Fruit fly (Drosophila melanogaster) whole organism, pupa: ENCODE measurements around the gene Dsor1.

Experiments used
- CG12605 ChIP-seq: fragments of 200-800 bp; sonication (Bioruptor generic); IDR thresholded peaks from 2 replicates; pipeline ENCODE4 v1.3.6; 2022; ENCODE audit warnings: missing biosample characterization, missing genetic modification characterization
- CG13204 ChIP-seq: fragments of 200-800 bp; sonication (Bioruptor generic); optimal IDR thresholded peaks from 2 replicates; lab custom pipeline; 2018; ENCODE audit warnings: missing biosample characterization, mild to moderate bottlenecking, missing genetic modification characterization, moderate library complexity
- CG15710 ChIP-seq: fragments of 200-800 bp; sonication (Bioruptor generic); optimal IDR thresholded peaks from 2 replicates; lab custom pipeline; 2018; ENCODE audit warnings: missing biosample characterization, mild to moderate bottlenecking, missing genetic modification characterization, moderate library complexity
- CG17806 ChIP-seq: fragments of 200-800 bp; sonication (Bioruptor generic); optimal IDR thresholded peaks from 2 replicates; lab custom pipeline; 2018; ENCODE audit warnings: missing biosample characterization, mild to moderate bottlenecking, missing genetic modification characterization, moderate library complexity
- CG32121 ChIP-seq: fragments of 200-800 bp; sonication (Bioruptor generic); IDR thresholded peaks from 2 replicates; pipeline ENCODE4 v1.3.6; 2022; ENCODE audit warnings: missing biosample characterization, missing genetic modification characterization
- CG8159 ChIP-seq: fragments of 200-800 bp; sonication (Bioruptor generic); optimal IDR thresholded peaks from 3 replicates; lab custom pipeline; 2018; ENCODE audit warnings: missing biosample characterization, mild to moderate bottlenecking, missing genetic modification characterization, moderate library complexity
- CG9948 ChIP-seq: fragments of 200-800 bp; sonication (Bioruptor generic); optimal IDR thresholded peaks from 2 replicates; lab custom pipeline; 2018; ENCODE audit warnings: missing biosample characterization, mild to moderate bottlenecking, missing genetic modification characterization, moderate library complexity
- D1 ChIP-seq: fragments of 200-800 bp; sonication (Bioruptor generic); optimal IDR thresholded peaks from 2 replicates; lab custom pipeline; 2018; ENCODE audit warnings: missing biosample characterization, mild to moderate bottlenecking, missing genetic modification characterization, moderate library complexity
- EcR ChIP-seq: fragments of 200-800 bp; sonication (Bioruptor generic); optimal IDR thresholded peaks from 3 replicates; lab custom pipeline; 2019; ENCODE audit warnings: missing biosample characterization, missing genetic modification characterization, mild to moderate bottlenecking, moderate library complexity, missing genetic modification reagents
- Ets98B ChIP-seq: fragments of 200-800 bp; sonication (Bioruptor generic); IDR thresholded peaks from 2 replicates; pipeline ENCODE4 v1.3.6; 2022; ENCODE audit warnings: missing biosample characterization, missing genetic modification characterization
- Pif1B ChIP-seq: fragments of 200-800 bp; sonication (Bioruptor generic); optimal IDR thresholded peaks from 3 replicates; lab custom pipeline; 2016; ENCODE audit warnings: missing biosample characterization, missing genetic modification characterization
- Snoo ChIP-seq: fragments of 200-800 bp; sonication (Bioruptor generic); optimal IDR thresholded peaks from 3 replicates; lab custom pipeline; 2017; ENCODE audit warnings: missing biosample characterization, mild to moderate bottlenecking, missing genetic modification characterization, inconsistent platforms
- gl ChIP-seq: fragments of 200-800 bp; sonication (Bioruptor generic); optimal IDR thresholded peaks from 2 replicates; lab custom pipeline; 2018; ENCODE audit warnings: missing biosample characterization, mild to moderate bottlenecking, missing genetic modification characterization
- rn ChIP-seq: fragments of 200-800 bp; sonication (Bioruptor generic); IDR thresholded peaks from 2 replicates; pipeline ENCODE4 v1.3.6; 2022; ENCODE audit warnings: missing biosample characterization, missing genetic modification characterization

- TF ChIP-seq CG15710 (tag; lab: Kevin White, UChicago) (no peak), Ets98B (GFP tag; lab: Robert Waterston, UW) (no peak), Pif1B (GFP tag; lab: Kevin White, UChicago) (no peak), EcR (GFP tag; lab: Kevin White, UChicago) (no peak), CG13204 (no peak), rn (GFP tag; lab: Robert Waterston, UW) (no peak), CG8159 (tag; lab: Kevin White, UChicago) (no peak), CG17806 (tag; lab: Kevin White, UChicago) (no peak), CG32121 (no peak), D1 (tag; lab: Kevin White, UChicago) (no peak), CG12605 (GFP tag; lab: Robert Waterston, UW) (no peak), Snoo (tag; lab: Kevin White, UChicago) (no peak), CG9948 (tag; lab: Kevin White, UChicago) (no peak), gl (no peak)
These were observed 32.6 kb upstream of the Dsor1 start, which contains the start of gene Obp8a for dm6 chrX:9214576-9214975.
